Fruit fly (Drosophila melanogaster) whole organism: Measurements from ENCODE around the gene CG9471.

Experiments used
- CG8478 ChIP-seq: fragments of >200 bp; optimal IDR thresholded peaks from 2 replicates; lab custom pipeline; 2018; ENCODE audit warnings: inconsistent platforms
- Dll ChIP-seq: fragments of >200 bp; optimal IDR thresholded peaks from 2 replicates; lab custom pipeline; 2017
- psq ChIP-seq: fragments of >200 bp; optimal IDR thresholded peaks from 2 replicates; lab custom pipeline; 2017

DNA sequence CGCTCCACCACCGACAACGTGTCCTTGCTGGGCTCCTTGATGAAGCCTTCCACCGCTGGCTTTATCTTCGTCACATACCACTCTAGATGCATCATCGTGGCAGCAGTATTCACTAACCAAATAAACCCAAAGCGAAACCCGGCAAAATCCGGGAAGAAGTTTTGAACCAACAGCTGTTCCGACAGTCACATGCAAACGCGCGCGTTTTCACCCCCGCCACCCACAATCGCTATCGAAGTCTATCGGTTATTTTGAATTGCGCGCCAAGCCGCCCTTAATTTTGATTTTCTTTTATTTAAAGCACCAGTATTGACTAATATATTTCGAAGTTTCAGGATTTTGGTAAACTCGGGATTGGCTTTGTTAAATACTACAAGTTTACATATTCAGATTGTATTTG is 16.9 kb downstream of the CG9471 start, which contains the start of gene Tti1:
- no peak for TF ChIP-seq psq
- TF ChIP-seq Dll (lab: Kevin White, UChicago) = no peak
- TF ChIP-seq CG8478 = no peak
